Fruit fly (Drosophila melanogaster) whole organism, pupa: Measurements from ENCODE around the gene ckd.

Experiments
- CG14655 ChIP-seq: fragments of 200-800 bp; sonication (Bioruptor generic); optimal IDR thresholded peaks from 3 replicates; lab custom pipeline; 2017; ENCODE audit warnings: mild to moderate bottlenecking, missing biosample characterization, missing genetic modification reagents, missing genetic modification characterization
- CG17806 ChIP-seq: fragments of 200-800 bp; sonication (Bioruptor generic); optimal IDR thresholded peaks from 2 replicates; lab custom pipeline; 2018; ENCODE audit warnings: missing biosample characterization, mild to moderate bottlenecking, missing genetic modification characterization, moderate library complexity
- CG9948 ChIP-seq: fragments of 200-800 bp; sonication (Bioruptor generic); optimal IDR thresholded peaks from 2 replicates; lab custom pipeline; 2018; ENCODE audit warnings: missing biosample characterization, mild to moderate bottlenecking, missing genetic modification characterization, moderate library complexity
- EcR ChIP-seq: fragments of 200-800 bp; sonication (Bioruptor generic); optimal IDR thresholded peaks from 3 replicates; lab custom pipeline; 2019; ENCODE audit warnings: missing biosample characterization, missing genetic modification characterization, mild to moderate bottlenecking, moderate library complexity, missing genetic modification reagents
- Snoo ChIP-seq: fragments of 200-800 bp; sonication (Bioruptor generic); optimal IDR thresholded peaks from 3 replicates; lab custom pipeline; 2017; ENCODE audit warnings: missing biosample characterization, mild to moderate bottlenecking, missing genetic modification characterization, inconsistent platforms
- fd96Ca ChIP-seq: fragments of 200-800 bp; sonication (Bioruptor generic); IDR thresholded peaks from 3 replicates; pipeline ENCODE4 v1.3.6; 2022; ENCODE audit warnings: missing biosample characterization, missing genetic modification characterization
- rn ChIP-seq: fragments of 200-800 bp; sonication (Bioruptor generic); IDR thresholded peaks from 2 replicates; pipeline ENCODE4 v1.3.6; 2022; ENCODE audit warnings: missing biosample characterization, missing genetic modification characterization

DNA sequence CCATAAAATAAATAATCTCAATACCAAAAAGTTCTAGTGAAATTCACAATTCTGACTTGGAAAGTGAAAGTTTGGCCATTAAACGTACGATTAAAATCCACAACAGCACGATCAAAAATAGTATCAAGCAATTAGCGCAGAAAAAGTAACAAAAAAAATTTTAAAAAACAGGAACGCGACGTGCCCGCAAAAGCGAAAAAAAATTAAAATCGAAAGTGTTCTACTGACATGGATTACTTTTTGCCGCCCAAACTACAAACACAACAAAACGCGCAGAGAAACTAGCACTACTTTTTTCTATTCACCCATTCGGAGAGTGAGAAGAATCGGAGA is 8.0 kb upstream of the ckd start:
- TF ChIP-seq EcR (GFP tag; lab: Kevin White, UChicago), result no peak
- TF ChIP-seq CG17806 (tag; lab: Kevin White, UChicago), result no peak
- TF ChIP-seq CG14655, result no peak
- TF ChIP-seq Snoo (tag; lab: Kevin White, UChicago), result no peak
- TF ChIP-seq fd96Ca (GFP tag; lab: Robert Waterston, UW), result no peak
- TF ChIP-seq rn (GFP tag; lab: Robert Waterston, UW), result no peak
- TF ChIP-seq CG9948, result no peak
